Worm (Caenorhabditis elegans): ENCODE measurements around the gene T22F3.8.

ce11 chrV:3611654-3612053, 6.4 kb upstream of the T22F3.8 start, which contains the start of gene T22F3.10:
- TF ChIP-seq flt-1 (GFP tag; IDR thresholded peaks at IDR 0.05): no peak
- no peak for TF ChIP-seq tra-4 (tag; optimal IDR thresholded peaks at IDR 0.05)
- no peak for TF ChIP-seq ama-1 (optimal IDR thresholded peaks at IDR 0.05)
